Fruit fly (Drosophila melanogaster): ENCODE results near the gene CG4367.

Gene CG4367

DNA sequence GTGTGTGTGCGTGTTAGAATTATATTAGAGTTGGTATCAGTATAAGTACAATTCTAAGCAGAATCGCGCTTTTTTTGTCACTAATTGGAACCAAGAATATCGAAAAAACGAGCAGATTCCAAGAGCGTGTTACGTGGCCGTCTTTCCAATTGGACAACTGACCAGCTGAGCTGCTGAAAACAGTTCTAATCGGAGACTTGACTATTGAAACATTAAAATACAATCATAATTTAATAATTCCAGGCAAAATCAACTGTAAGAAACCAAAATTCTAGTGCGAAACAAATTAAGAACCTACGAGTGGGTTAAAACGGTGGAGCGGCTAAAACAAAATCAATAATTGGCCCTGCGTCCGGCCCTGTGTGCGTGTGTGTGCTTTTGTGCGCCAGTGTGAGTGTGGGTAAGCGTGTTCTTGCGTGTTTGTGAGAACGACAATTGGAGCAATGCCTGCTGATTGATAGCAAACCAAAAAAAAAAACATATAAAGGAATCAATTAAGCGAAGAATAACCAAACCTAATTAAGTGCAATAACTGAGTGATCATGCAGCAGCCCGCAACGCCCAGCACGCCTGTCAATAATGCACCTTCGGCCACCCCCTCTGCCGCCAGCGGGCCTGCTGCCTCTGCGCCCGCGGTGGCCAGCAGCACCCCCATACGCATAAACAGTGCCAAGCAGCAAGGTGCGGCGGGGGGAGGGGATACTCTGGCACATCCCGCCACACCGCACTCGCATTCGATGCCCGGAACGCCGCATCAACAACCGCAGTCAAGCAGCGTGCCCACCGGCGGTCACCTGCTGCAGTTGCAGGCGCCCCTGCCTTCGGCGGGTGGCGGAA is 5.1 kb upstream of the CG4367 start (continued):
- TF ChIP-seq wek (GFP tag; optimal IDR thresholded peaks at IDR 0.05) (no peak), zfh2 (GFP tag; optimal IDR thresholded peaks at IDR 0.05) (no peak), lbe (GFP tag; optimal IDR thresholded peaks at IDR 0.05) (no peak), CG7928 (GFP tag; optimal IDR thresholded peaks at IDR 0.05) (no peak), scrt (GFP tag; optimal IDR thresholded peaks at IDR 0.05) (no peak), B-H1 (GFP tag; IDR thresholded peaks at IDR 0.05) (no peak), CG31365 (tag; optimal IDR thresholded peaks at IDR 0.05) (no peak), Aef1 (GFP tag; IDR thresholded peaks at IDR 0.05) (no peak), CG17568 (GFP tag; optimal IDR thresholded peaks at IDR 0.05) (no peak), Fer3 (tag; optimal IDR thresholded peaks at IDR 0.05) (no peak), Lim3 (GFP tag; IDR thresholded peaks at IDR 0.05) (no peak), CG6689 (GFP tag; IDR thresholded peaks at IDR 0.05) (peak; percentile 25; the same call in 1 of the 2 replicates), CG9437 (GFP tag; optimal IDR thresholded peaks at IDR 0.05) (no peak), CG33213 (GFP tag; optimal IDR thresholded peaks at IDR 0.05) (no peak), CG7839 (tag; optimal IDR thresholded peaks at IDR 0.05) (no peak), CrebB (tag; optimal IDR thresholded peaks at IDR 0.05) (no peak), slp2 (GFP tag; optimal IDR thresholded peaks at IDR 0.05) (no peak), CG15479 (GFP tag; optimal IDR thresholded peaks at IDR 0.05) (no peak), salm (tag; optimal IDR thresholded peaks at IDR 0.05) (no peak), CG6654 (GFP tag; optimal IDR thresholded peaks at IDR 0.05) (no peak), Pdp1 (GFP tag; optimal IDR thresholded peaks at IDR 0.05) (no peak), CG12659 (GFP tag; optimal IDR thresholded peaks at IDR 0.05) (no peak), nom (GFP tag; optimal IDR thresholded peaks at IDR 0.05) (no peak), hth (optimal IDR thresholded peaks at IDR 0.05) (no peak), CG2129 (GFP tag; IDR thresholded peaks at IDR 0.05; ENCODE audit: partially characterized antibody) (no peak), CG18764 (GFP tag; optimal IDR thresholded peaks at IDR 0.05) (no peak), GATAe (GFP tag; conservative IDR thresholded peaks at IDR 0.05) (no peak), ind (GFP tag; optimal IDR thresholded peaks at IDR 0.05) (no peak), D19A (tag; optimal IDR thresholded peaks at IDR 0.05) (no peak), CG10321 (GFP tag; IDR thresholded peaks at IDR 0.05) (no peak), br (optimal IDR thresholded peaks at IDR 0.05) (no peak), CG7786 (GFP tag; optimal IDR thresholded peaks at IDR 0.05) (no peak), Gsc (GFP tag; IDR thresholded peaks at IDR 0.05) (no peak), slbo (GFP tag; IDR thresholded peaks at IDR 0.05) (no peak; the same call in 1 of the 2 replicates), cad (GFP tag; optimal IDR thresholded peaks at IDR 0.05) (peak; percentile 7), ap (GFP tag; IDR thresholded peaks at IDR 0.05) (no peak), tll (GFP tag; optimal IDR thresholded peaks at IDR 0.05) (no peak), CG18011 (GFP tag; optimal IDR thresholded peaks at IDR 0.05) (no peak), Doc3 (GFP tag; IDR thresholded peaks at IDR 0.05; ENCODE audit: partially characterized antibody) (no peak), CG2889 (GFP tag; IDR thresholded peaks at IDR 0.05) (no peak), CG17802 (tag; optimal IDR thresholded peaks at IDR 0.05) (no peak), Side (GFP tag; optimal IDR thresholded peaks at IDR 0.05) (no peak), bigmax (GFP tag; optimal IDR thresholded peaks at IDR 0.05) (no peak), CG1603 (tag; optimal IDR thresholded peaks at IDR 0.05) (no peak), chm (GFP tag; IDR thresholded peaks at IDR 0.05) (no peak), dati (GFP tag; IDR thresholded peaks at IDR 0.05) (no peak), Jarid2 (GFP tag; optimal IDR thresholded peaks at IDR 0.05) (no peak), CG7987 (GFP tag; optimal IDR thresholded peaks at IDR 0.05) (no peak), CG1233 (GFP tag; optimal IDR thresholded peaks at IDR 0.05) (peak; percentile 12), Nf-YA (GFP tag; IDR thresholded peaks at IDR 0.05) (no peak)
